Fruit fly (Drosophila melanogaster) whole organism, embryonic: ENCODE results near the gene CG34462.

Experiments used
- B-H2 ChIP-seq: fragments of 200-800 bp; sonication (Bioruptor generic); optimal IDR thresholded peaks from 2 replicates; lab custom pipeline; 2018; ENCODE audit warnings: missing biosample characterization, mild to moderate bottlenecking, missing genetic modification characterization
- CG12155 ChIP-seq: fragments of 200-800 bp; sonication (Bioruptor generic); optimal IDR thresholded peaks from 3 replicates; lab custom pipeline; 2016; ENCODE audit warnings: missing biosample characterization, missing genetic modification characterization
- CG12299 ChIP-seq: fragments of 200-800 bp; sonication (Bioruptor generic); optimal IDR thresholded peaks from 2 replicates; lab custom pipeline; 2018; ENCODE audit warnings: missing biosample characterization, mild to moderate bottlenecking, missing genetic modification characterization
- CG13624 ChIP-seq: fragments of 200-800 bp; sonication (Bioruptor generic); optimal IDR thresholded peaks from 2 replicates; lab custom pipeline; 2016; ENCODE audit warnings: missing biosample characterization, missing genetic modification characterization
- CG14710 ChIP-seq: fragments of 200-800 bp; sonication (Bioruptor generic); optimal IDR thresholded peaks from 3 replicates; lab custom pipeline; 2019; ENCODE audit warnings: missing biosample characterization, mild to moderate bottlenecking, missing genetic modification characterization, moderate library complexity
- CG15073 ChIP-seq: fragments of 200-800 bp; sonication (Bioruptor generic); optimal IDR thresholded peaks from 2 replicates; lab custom pipeline; 2016; ENCODE audit warnings: missing biosample characterization, missing genetic modification characterization
- CG15479 ChIP-seq: fragments of 200-800 bp; sonication (Bioruptor generic); optimal IDR thresholded peaks from 3 replicates; lab custom pipeline; 2019; ENCODE audit warnings: missing biosample characterization, mild to moderate bottlenecking, missing genetic modification characterization, moderate library complexity
- CG15696 ChIP-seq: fragments of 200-800 bp; sonication (Bioruptor generic); optimal IDR thresholded peaks from 2 replicates; lab custom pipeline; 2019; ENCODE audit warnings: missing biosample characterization, mild to moderate bottlenecking, missing genetic modification characterization, moderate library complexity
- CG16815 ChIP-seq: fragments of 200-800 bp; sonication (Bioruptor generic); optimal IDR thresholded peaks from 3 replicates; lab custom pipeline; 2017; ENCODE audit warnings: missing biosample characterization, mild to moderate bottlenecking, missing genetic modification characterization
- CG16863 ChIP-seq: fragments of 200-800 bp; sonication (Bioruptor generic); optimal IDR thresholded peaks from 3 replicates; lab custom pipeline; 2016; ENCODE audit warnings: missing biosample characterization, missing genetic modification characterization
- CG17829 ChIP-seq: fragments of 200-800 bp; optimal IDR thresholded peaks from 2 replicates; lab custom pipeline; 2019; ENCODE audit warnings: missing biosample characterization, mild to moderate bottlenecking, missing genetic modification characterization, moderate library complexity
- CG1832 ChIP-seq: fragments of 200-800 bp; sonication (Bioruptor generic); optimal IDR thresholded peaks from 2 replicates; lab custom pipeline; 2017; ENCODE audit warnings: missing biosample characterization, mild to moderate bottlenecking, missing genetic modification characterization, inconsistent platforms
- CG18599 ChIP-seq: fragments of 200-800 bp; sonication (Bioruptor generic); optimal IDR thresholded peaks from 3 replicates; lab custom pipeline; 2017; ENCODE audit warnings: missing biosample characterization, missing genetic modification characterization, mild to moderate bottlenecking, moderate library complexity, missing genetic modification reagents
- CG2116 ChIP-seq: fragments of 200-800 bp; sonication (Bioruptor generic); optimal IDR thresholded peaks from 3 replicates; lab custom pipeline; 2018; ENCODE audit warnings: missing biosample characterization, mild to moderate bottlenecking, missing genetic modification characterization
- CG32772 ChIP-seq: fragments of 200-800 bp; sonication (Bioruptor generic); IDR thresholded peaks from 2 replicates; pipeline ENCODE4 v1.3.6; 2022; ENCODE audit warnings: missing biosample characterization, missing genetic modification characterization
- CG3838 ChIP-seq: fragments of 200-800 bp; sonication (Bioruptor generic); optimal IDR thresholded peaks from 3 replicates; lab custom pipeline; 2016; ENCODE audit warnings: missing biosample characterization, missing genetic modification characterization
- CG5245 ChIP-seq: fragments of 200-800 bp; sonication (Bioruptor generic); optimal IDR thresholded peaks from 3 replicates; lab custom pipeline; 2016; ENCODE audit warnings: missing biosample characterization, missing genetic modification characterization
- CG7556 ChIP-seq: fragments of 200-800 bp; sonication (Bioruptor generic); optimal IDR thresholded peaks from 2 replicates; lab custom pipeline; 2017; ENCODE audit warnings: missing biosample characterization, mild to moderate bottlenecking, missing genetic modification characterization
- CG7786 ChIP-seq: fragments of 200-800 bp; sonication (Bioruptor generic); optimal IDR thresholded peaks from 2 replicates; lab custom pipeline; 2016; ENCODE audit warnings: missing biosample characterization, missing genetic modification characterization
- CG9876 ChIP-seq: fragments of 200-800 bp; sonication (Bioruptor generic); optimal IDR thresholded peaks from 2 replicates; lab custom pipeline; 2016; ENCODE audit warnings: missing biosample characterization, missing genetic modification characterization
- CkIIα-i1 ChIP-seq: fragments of 200-800 bp; sonication (Bioruptor generic); IDR thresholded peaks from 2 replicates; pipeline ENCODE4 v1.3.6; 2022; ENCODE audit warnings: missing biosample characterization, missing genetic modification characterization
- D ChIP-seq, 2 experiments: fragments of 200-800 bp in 1 of 2; fragments of >200 bp in 1 of 2; sonication (Bioruptor generic) in 1 of 2; optimal IDR thresholded peaks; 2 replicates in 1 of 2; 3 replicates in 1 of 2; lab custom pipeline; 2017; ENCODE audit warnings: mild to moderate bottlenecking in 1 of 2, missing biosample characterization in 1 of 2, missing genetic modification characterization in 1 of 2, missing genetic modification reagents in 1 of 2
- Dek ChIP-seq: fragments of 200-800 bp; sonication (Bioruptor generic); optimal IDR thresholded peaks from 3 replicates; lab custom pipeline; 2019; ENCODE audit warnings: missing biosample characterization, mild to moderate bottlenecking, missing genetic modification characterization, moderate library complexity
- Dref ChIP-seq: fragments of 200-800 bp; sonication (Bioruptor generic); IDR thresholded peaks from 2 replicates; pipeline ENCODE4 v1.3.6; 2022; ENCODE audit warnings: missing biosample characterization, missing genetic modification characterization
- HmgZ ChIP-seq: fragments of 200-800 bp; sonication (Bioruptor generic); optimal IDR thresholded peaks from 2 replicates; lab custom pipeline; 2018; ENCODE audit warnings: missing biosample characterization, mild to moderate bottlenecking, missing genetic modification characterization
- Lhr ChIP-seq: fragments of 200-800 bp; sonication (Bioruptor generic); optimal IDR thresholded peaks from 3 replicates; lab custom pipeline; 2017; ENCODE audit warnings: mild to moderate bottlenecking, missing biosample characterization, missing genetic modification reagents, missing genetic modification characterization
- MESR4 ChIP-seq: fragments of 200-800 bp; sonication (Bioruptor generic); optimal IDR thresholded peaks from 2 replicates; lab custom pipeline; 2018; ENCODE audit warnings: missing biosample characterization, mild to moderate bottlenecking, missing genetic modification characterization, moderate library complexity
- MTF-1 ChIP-seq: fragments of 200-800 bp; sonication (Bioruptor generic); optimal IDR thresholded peaks from 2 replicates; lab custom pipeline; 2018; ENCODE audit warnings: missing biosample characterization, mild to moderate bottlenecking, missing genetic modification characterization, borderline replicate concordance
- Pdp1 ChIP-seq, 2 experiments: fragments of 200-800 bp; sonication (Bioruptor generic); optimal IDR thresholded peaks; 3 replicates each; lab custom pipeline; 2016; ENCODE audit warnings: missing biosample characterization in 2 of 2, missing genetic modification characterization in 2 of 2, mild to moderate bottlenecking in 1 of 2, moderate library complexity in 1 of 2
- Sin3A ChIP-seq: fragments of >200 bp; optimal IDR thresholded peaks from 2 replicates; lab custom pipeline; 2018
- Sox100B ChIP-seq: fragments of 200-800 bp; sonication (Bioruptor generic); optimal IDR thresholded peaks from 3 replicates; lab custom pipeline; 2018; ENCODE audit warnings: missing biosample characterization, mild to moderate bottlenecking, missing genetic modification characterization
- Sry-δ ChIP-seq: fragments of 200-800 bp; sonication (Bioruptor generic); optimal IDR thresholded peaks from 2 replicates; lab custom pipeline; 2016; ENCODE audit warnings: missing biosample characterization, missing genetic modification characterization
- al ChIP-seq: fragments of 200-800 bp; sonication (Bioruptor generic); IDR thresholded peaks from 2 replicates; pipeline ENCODE4 v1.3.6; 2022; ENCODE audit warnings: missing biosample characterization, missing genetic modification characterization
- bbx ChIP-seq: fragments of 200-800 bp; sonication (Bioruptor generic); IDR thresholded peaks from 2 replicates; pipeline ENCODE4 v1.3.6; 2022; ENCODE audit warnings: missing biosample characterization, missing genetic modification characterization; ENCODE audit not compliant: partially characterized antibody
- btn ChIP-seq: fragments of 200-800 bp; sonication (Bioruptor generic); optimal IDR thresholded peaks from 2 replicates; lab custom pipeline; 2016; ENCODE audit warnings: missing biosample characterization, missing genetic modification characterization
- crc ChIP-seq: fragments of 200-800 bp; sonication (Bioruptor generic); optimal IDR thresholded peaks from 2 replicates; lab custom pipeline; 2016; ENCODE audit warnings: missing biosample characterization, missing genetic modification characterization
- fd3F ChIP-seq: fragments of 200-800 bp; sonication (Bioruptor generic); optimal IDR thresholded peaks from 2 replicates; lab custom pipeline; 2018; ENCODE audit warnings: missing biosample characterization, mild to moderate bottlenecking, missing genetic modification characterization, moderate library complexity
- gem ChIP-seq: fragments of 200-800 bp; sonication (Bioruptor generic); optimal IDR thresholded peaks from 2 replicates; lab custom pipeline; 2019; ENCODE audit warnings: missing biosample characterization, mild to moderate bottlenecking, missing genetic modification characterization, moderate library complexity
- grau ChIP-seq: fragments of 200-800 bp; optimal IDR thresholded peaks from 3 replicates; lab custom pipeline; 2019; ENCODE audit warnings: missing biosample characterization, mild to moderate bottlenecking, missing genetic modification characterization, moderate library complexity
- gro ChIP-seq: fragments of 200-800 bp; sonication (Bioruptor generic); optimal IDR thresholded peaks from 2 replicates; lab custom pipeline; 2016; ENCODE audit warnings: missing biosample characterization, missing genetic modification characterization
- ham ChIP-seq: fragments of 200-800 bp; sonication (Bioruptor generic); IDR thresholded peaks from 2 replicates; pipeline ENCODE4 v1.3.6; 2022; ENCODE audit warnings: missing biosample characterization, missing genetic modification characterization
- jing ChIP-seq: fragments of 200-800 bp; sonication (Bioruptor generic); optimal IDR thresholded peaks from 2 replicates; lab custom pipeline; 2018; ENCODE audit warnings: missing biosample characterization, mild to moderate bottlenecking, missing genetic modification characterization
- luna ChIP-seq: fragments of 200-800 bp; sonication (Bioruptor generic); optimal IDR thresholded peaks from 2 replicates; lab custom pipeline; 2016; ENCODE audit warnings: missing biosample characterization, missing genetic modification characterization
- pzg ChIP-seq: fragments of 200-800 bp; sonication (Bioruptor generic); optimal IDR thresholded peaks from 3 replicates; lab custom pipeline; 2018; ENCODE audit warnings: missing biosample characterization, mild to moderate bottlenecking, missing genetic modification characterization, moderate library complexity
- repo ChIP-seq: fragments of 200-800 bp; sonication (Bioruptor generic); optimal IDR thresholded peaks from 2 replicates; lab custom pipeline; 2016; ENCODE audit warnings: missing biosample characterization, missing genetic modification characterization
- sc ChIP-seq, 3 experiments: fragments of >200 bp in 2 of 3; fragments of 200-800 bp in 1 of 3; sonication (Bioruptor generic) in 1 of 3; optimal IDR thresholded peaks; 2 replicates in 2 of 3; 3 replicates in 1 of 3; lab custom pipeline; 2017; ENCODE audit warnings: mild to moderate bottlenecking in 1 of 3, missing biosample characterization in 1 of 3, missing genetic modification characterization in 1 of 3, missing genetic modification reagents in 1 of 3
- stc ChIP-seq: fragments of 200-800 bp; sonication (Bioruptor generic); IDR thresholded peaks from 2 replicates; pipeline ENCODE4 v1.3.6; 2022; ENCODE audit warnings: missing biosample characterization, missing genetic modification characterization
- stwl ChIP-seq: fragments of 200-800 bp; sonication (Bioruptor generic); optimal IDR thresholded peaks from 3 replicates; lab custom pipeline; 2018; ENCODE audit warnings: missing biosample characterization, mild to moderate bottlenecking, missing genetic modification characterization, moderate library complexity
- tx ChIP-seq: fragments of 200-800 bp; sonication (Bioruptor generic); optimal IDR thresholded peaks from 2 replicates; lab custom pipeline; 2016; ENCODE audit warnings: missing biosample characterization, missing genetic modification characterization
- vfl ChIP-seq: fragments of 200-800 bp; sonication (Bioruptor generic); optimal IDR thresholded peaks from 2 replicates; lab custom pipeline; 2016; ENCODE audit warnings: missing biosample characterization, missing genetic modification characterization

CG34462 gene

DNA sequence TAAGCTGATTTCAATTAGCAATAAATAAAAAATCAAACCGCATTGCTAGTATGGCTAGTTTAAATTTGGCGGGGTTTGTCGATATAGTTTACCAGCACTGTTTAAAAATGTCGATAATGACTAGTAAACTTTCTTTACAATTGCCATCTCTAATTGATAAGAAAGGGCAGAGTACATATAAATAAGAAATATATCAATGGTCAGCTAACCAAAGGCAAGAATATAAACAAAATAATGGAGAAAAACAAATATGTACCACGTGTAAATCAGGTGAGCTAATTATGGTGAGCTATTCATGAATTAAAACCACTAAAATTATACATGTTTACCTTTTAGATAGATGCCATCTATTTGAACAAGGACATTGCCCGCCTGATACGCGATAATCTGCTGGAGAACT lies 10.5 kb downstream of the CG34462 start, which contains the start of gene Pex2 (continued):
- TF ChIP-seq repo: no peak
- no peak for TF ChIP-seq D (optimal IDR thresholded peaks at IDR 0.05; lab: Kevin White, UChicago)
- no peak for TF ChIP-seq D (GFP tag; optimal IDR thresholded peaks at IDR 0.05; lab: Kevin White, UChicago)
- TF ChIP-seq Sin3A: no peak
- peak; percentile 5 for TF ChIP-seq Sox100B (GFP tag; lab: Kevin White, UChicago)
- no peak for TF ChIP-seq CG15696 (tag; lab: Kevin White, UChicago)
- TF ChIP-seq MTF-1 (GFP tag; lab: Kevin White, UChicago): no peak
- TF ChIP-seq gem (tag; lab: Kevin White, UChicago): peak; percentile 1
- no peak for TF ChIP-seq CG16863 (GFP tag; lab: Kevin White, UChicago)
- TF ChIP-seq CG12155 (GFP tag; lab: Kevin White, UChicago): peak; percentile 48
- TF ChIP-seq stc: no peak
- TF ChIP-seq tx: no peak
- TF ChIP-seq CG5245 (GFP tag; lab: Kevin White, UChicago): no peak
- TF ChIP-seq CG2116 (GFP tag; lab: Kevin White, UChicago): peak; percentile 73
- no peak for TF ChIP-seq CG32772 (GFP tag; lab: Robert Waterston, UW)
- TF ChIP-seq grau (tag; lab: Kevin White, UChicago): no peak
- no peak for TF ChIP-seq CG15479 (GFP tag; lab: Kevin White, UChicago)
- no peak for TF ChIP-seq al (GFP tag; lab: Robert Waterston, UW)
- TF ChIP-seq luna: no peak
- no peak for TF ChIP-seq CG15073 (GFP tag; lab: Kevin White, UChicago)
- TF ChIP-seq bbx (GFP tag; lab: Robert Waterston, UW): peak; percentile 48; the same call in 1 of the 2 replicates
- peak; percentile 76 for TF ChIP-seq HmgZ (tag; lab: Kevin White, UChicago)
- TF ChIP-seq gro (GFP tag; lab: Kevin White, UChicago): peak; percentile 55
- TF ChIP-seq Pdp1 (GFP tag; optimal IDR thresholded peaks at IDR 0.05; lab: Kevin White, UChicago): no peak
- TF ChIP-seq CG18599 (GFP tag; lab: Kevin White, UChicago): no peak
- no peak for TF ChIP-seq Lhr (GFP tag; lab: Kevin White, UChicago)
- peak; percentile 71 for TF ChIP-seq B-H2 (GFP tag; lab: Kevin White, UChicago)
- peak; percentile 27 for TF ChIP-seq crc (GFP tag; lab: Kevin White, UChicago)
- TF ChIP-seq pzg (GFP tag; lab: Kevin White, UChicago): peak; percentile 64
- no peak for TF ChIP-seq CG7786 (GFP tag; lab: Kevin White, UChicago)
- no peak for TF ChIP-seq CG1832
- TF ChIP-seq stwl (tag; lab: Kevin White, UChicago): peak; percentile 95
- TF ChIP-seq Dref (GFP tag; lab: Robert Waterston, UW): peak; percentile 66
- no peak for TF ChIP-seq vfl (GFP tag; lab: Kevin White, UChicago)
- no peak for TF ChIP-seq CkIIα-i1 (GFP tag; lab: Robert Waterston, UW)
- TF ChIP-seq ham (GFP tag; lab: Robert Waterston, UW): no peak
- no peak for TF ChIP-seq CG3838 (GFP tag; lab: Kevin White, UChicago)
- TF ChIP-seq CG7556: no peak
- TF ChIP-seq Dek (tag; lab: Kevin White, UChicago): no peak
- peak; percentile 66 for TF ChIP-seq CG14710
- TF ChIP-seq Sry-δ (GFP tag; lab: Kevin White, UChicago): peak; percentile 84
- no peak for TF ChIP-seq sc (optimal IDR thresholded peaks at IDR 0.05; lab: Kevin White, UChicago)
- TF ChIP-seq sc (GFP tag; optimal IDR thresholded peaks at IDR 0.05; lab: Kevin White, UChicago): no peak
- peak; percentile 7 for TF ChIP-seq CG12299 (tag; lab: Kevin White, UChicago)
- TF ChIP-seq fd3F (GFP tag; lab: Kevin White, UChicago): no peak
- TF ChIP-seq CG16815 (GFP tag; lab: Kevin White, UChicago): no peak
- no peak for TF ChIP-seq CG17829 (tag; lab: Kevin White, UChicago)
- TF ChIP-seq MESR4: peak; percentile 28
- TF ChIP-seq jing (GFP tag; lab: Kevin White, UChicago): no peak
- peak; percentile 4 for TF ChIP-seq CG13624 (GFP tag; lab: Kevin White, UChicago)
- no peak for TF ChIP-seq CG9876 (GFP tag; lab: Kevin White, UChicago)
- TF ChIP-seq btn (GFP tag; lab: Kevin White, UChicago): no peak
